Fruit fly (Drosophila melanogaster) whole organism, embryonic: Measurements from ENCODE around the gene CG14270.

ENCODE experiments used
- Atf3 ChIP-seq: fragments of 200-800 bp; sonication (Bioruptor generic); optimal IDR thresholded peaks from 3 replicates; lab custom pipeline; 2016; ENCODE audit warnings: missing biosample characterization, missing genetic modification characterization
- CG10147 ChIP-seq: fragments of 200-800 bp; sonication (Bioruptor generic); optimal IDR thresholded peaks from 2 replicates; lab custom pipeline; 2019; ENCODE audit warnings: missing biosample characterization, mild to moderate bottlenecking, missing genetic modification characterization, moderate library complexity
- CG11696 ChIP-seq: fragments of 200-800 bp; sonication (Bioruptor generic); IDR thresholded peaks from 2 replicates; pipeline ENCODE4 v1.3.6; 2022; ENCODE audit warnings: missing biosample characterization, missing genetic modification characterization
- CG12391 ChIP-seq: fragments of 200-800 bp; sonication (Bioruptor generic); optimal IDR thresholded peaks from 3 replicates; lab custom pipeline; 2018; ENCODE audit warnings: missing biosample characterization, mild to moderate bottlenecking, missing genetic modification characterization, moderate library complexity
- CG12769 ChIP-seq: fragments of 200-800 bp; sonication (Bioruptor generic); optimal IDR thresholded peaks from 2 replicates; lab custom pipeline; 2019; ENCODE audit warnings: missing biosample characterization, mild to moderate bottlenecking, missing genetic modification characterization, moderate library complexity
- CG15269 ChIP-seq: fragments of 200-800 bp; sonication (Bioruptor generic); optimal IDR thresholded peaks from 2 replicates; lab custom pipeline; 2018; ENCODE audit warnings: missing biosample characterization, mild to moderate bottlenecking, missing genetic modification characterization, moderate library complexity
- CG17328 ChIP-seq: fragments of 200-800 bp; sonication (Bioruptor generic); IDR thresholded peaks from 2 replicates; pipeline ENCODE4 v1.3.6; 2022; ENCODE audit warnings: missing biosample characterization, missing genetic modification characterization
- CG17359 ChIP-seq: fragments of 200-800 bp; sonication (Bioruptor generic); optimal IDR thresholded peaks from 3 replicates; lab custom pipeline; 2018; ENCODE audit warnings: missing biosample characterization, mild to moderate bottlenecking, missing genetic modification characterization, moderate library complexity
- CG30020 ChIP-seq: fragments of 200-800 bp; optimal IDR thresholded peaks from 2 replicates; lab custom pipeline; 2019; ENCODE audit warnings: missing biosample characterization, mild to moderate bottlenecking, missing genetic modification characterization, moderate library complexity
- CG34224 ChIP-seq: fragments of 200-800 bp; sonication (Bioruptor generic); IDR thresholded peaks from 3 replicates; pipeline ENCODE4 v1.3.6; 2022; ENCODE audit warnings: missing biosample characterization, missing genetic modification characterization; ENCODE audit not compliant: partially characterized antibody
- CG7556 ChIP-seq: fragments of 200-800 bp; sonication (Bioruptor generic); optimal IDR thresholded peaks from 2 replicates; lab custom pipeline; 2017; ENCODE audit warnings: missing biosample characterization, mild to moderate bottlenecking, missing genetic modification characterization
- CG7839 ChIP-seq: fragments of 200-800 bp; sonication (Bioruptor generic); optimal IDR thresholded peaks from 3 replicates; lab custom pipeline; 2018; ENCODE audit warnings: missing biosample characterization, mild to moderate bottlenecking, missing genetic modification characterization, moderate library complexity
- CG7987 ChIP-seq: fragments of 200-800 bp; sonication (Bioruptor generic); optimal IDR thresholded peaks from 2 replicates; lab custom pipeline; 2018; ENCODE audit warnings: missing biosample characterization, mild to moderate bottlenecking, missing genetic modification characterization, moderate library complexity
- CG8281 ChIP-seq: fragments of 200-800 bp; sonication (Bioruptor generic); optimal IDR thresholded peaks from 2 replicates; lab custom pipeline; 2018; ENCODE audit warnings: missing biosample characterization, mild to moderate bottlenecking, missing genetic modification characterization, moderate library complexity
- CG9609 ChIP-seq: fragments of 200-800 bp; sonication (Bioruptor generic); optimal IDR thresholded peaks from 3 replicates; lab custom pipeline; 2016; ENCODE audit warnings: missing biosample characterization, missing genetic modification characterization
- Camta ChIP-seq: fragments of 200-800 bp; sonication (Bioruptor generic); optimal IDR thresholded peaks from 2 replicates; lab custom pipeline; 2016; ENCODE audit warnings: missing biosample characterization, missing genetic modification characterization
- CoRest ChIP-seq: fragments of 200-800 bp; sonication (Bioruptor generic); optimal IDR thresholded peaks from 3 replicates; lab custom pipeline; 2018; ENCODE audit warnings: missing biosample characterization, mild to moderate bottlenecking, missing genetic modification characterization, moderate library complexity
- Dad ChIP-seq: fragments of 200-800 bp; sonication (Bioruptor generic); optimal IDR thresholded peaks from 3 replicates; lab custom pipeline; 2016; ENCODE audit warnings: missing biosample characterization, missing genetic modification characterization
- Dip2 ChIP-seq: fragments of 200-800 bp; sonication (Bioruptor generic); IDR thresholded peaks from 2 replicates; pipeline ENCODE4 v1.3.6; 2022; ENCODE audit warnings: missing biosample characterization, missing genetic modification characterization
- Dp ChIP-seq: fragments of 200-800 bp; sonication (Bioruptor generic); optimal IDR thresholded peaks from 2 replicates; lab custom pipeline; 2018; ENCODE audit warnings: missing biosample characterization, mild to moderate bottlenecking, missing genetic modification characterization, moderate library complexity
- E2f2 ChIP-seq: fragments of 200-800 bp; sonication (Bioruptor generic); IDR thresholded peaks from 2 replicates; pipeline ENCODE4 v1.3.6; 2022; ENCODE audit warnings: missing biosample characterization, missing genetic modification characterization
- Ets65A ChIP-seq: fragments of 200-800 bp; sonication (Bioruptor generic); peaks from one replicate; lab custom pipeline; 2016; ENCODE audit warnings: missing biosample characterization, missing genetic modification characterization
- Ets97D ChIP-seq: fragments of 200-800 bp; sonication (Bioruptor generic); optimal IDR thresholded peaks from 3 replicates; lab custom pipeline; 2016; ENCODE audit warnings: missing biosample characterization, missing genetic modification characterization
- Fer1 ChIP-seq: fragments of 200-800 bp; sonication (Bioruptor generic); optimal IDR thresholded peaks from 2 replicates; lab custom pipeline; 2017; ENCODE audit warnings: missing biosample characterization, mild to moderate bottlenecking, missing genetic modification characterization
- Gsc ChIP-seq: fragments of 200-800 bp; sonication (Bioruptor generic); IDR thresholded peaks from 2 replicates; pipeline ENCODE4 v1.3.6; 2022; ENCODE audit warnings: missing biosample characterization, missing genetic modification characterization
- H15 ChIP-seq: fragments of 200-800 bp; sonication (Bioruptor generic); IDR thresholded peaks from 3 replicates; pipeline ENCODE4 v1.3.6; 2022; ENCODE audit warnings: missing biosample characterization, missing genetic modification characterization
- Hmr ChIP-seq: fragments of 200-800 bp; sonication (Bioruptor generic); optimal IDR thresholded peaks from 3 replicates; lab custom pipeline; 2017; ENCODE audit warnings: mild to moderate bottlenecking, missing biosample characterization, missing genetic modification reagents, missing genetic modification characterization
- Hr3 ChIP-seq: fragments of 200-800 bp; sonication (Bioruptor generic); optimal IDR thresholded peaks from 3 replicates; lab custom pipeline; 2016; ENCODE audit warnings: missing biosample characterization, missing genetic modification characterization
- Hr39 ChIP-seq: fragments of >200 bp; optimal IDR thresholded peaks from 2 replicates; lab custom pipeline; 2017
- MBD-R2 ChIP-seq: fragments of 200-800 bp; sonication (Bioruptor generic); IDR thresholded peaks from 2 replicates; pipeline ENCODE4 v1.3.6; 2022; ENCODE audit warnings: missing biosample characterization, missing genetic modification characterization
- Optix ChIP-seq: fragments of 200-800 bp; sonication (Bioruptor generic); IDR thresholded peaks from 3 replicates; pipeline ENCODE4 v1.3.6; 2022; ENCODE audit warnings: missing biosample characterization, missing genetic modification characterization
- Spps ChIP-seq: fragments of 200-800 bp; sonication (Bioruptor generic); optimal IDR thresholded peaks from 2 replicates; lab custom pipeline; 2018; ENCODE audit warnings: missing biosample characterization, mild to moderate bottlenecking, missing genetic modification characterization
- ab ChIP-seq: fragments of 200-800 bp; sonication (Bioruptor generic); optimal IDR thresholded peaks from 2 replicates; lab custom pipeline; 2016; ENCODE audit warnings: missing biosample characterization, missing genetic modification characterization
- cas ChIP-seq: fragments of 200-800 bp; sonication (Bioruptor generic); IDR thresholded peaks from 2 replicates; pipeline ENCODE4 v1.3.6; 2022; ENCODE audit warnings: missing biosample characterization, missing genetic modification characterization
- crp ChIP-seq, 2 experiments: fragments of 200-800 bp; sonication (Bioruptor generic); optimal IDR thresholded peaks; 2 replicates in 1 of 2; 3 replicates in 1 of 2; lab custom pipeline; 2017; ENCODE audit warnings: missing biosample characterization in 2 of 2, missing genetic modification characterization in 2 of 2, mild to moderate bottlenecking in 1 of 2, moderate library complexity in 1 of 2
- danr ChIP-seq: fragments of 200-800 bp; sonication (Bioruptor generic); IDR thresholded peaks from 2 replicates; pipeline ENCODE4 v1.3.6; 2022; ENCODE audit warnings: missing biosample characterization, missing genetic modification characterization
- dm ChIP-seq: fragments of 200-800 bp; sonication (Bioruptor generic); optimal IDR thresholded peaks from 3 replicates; lab custom pipeline; 2016; ENCODE audit warnings: missing biosample characterization, missing genetic modification characterization
- emc ChIP-seq: fragments of 200-800 bp; sonication (Bioruptor generic); optimal IDR thresholded peaks from 2 replicates; lab custom pipeline; 2016; ENCODE audit warnings: missing biosample characterization, missing genetic modification characterization
- fd96Cb ChIP-seq: fragments of 200-800 bp; sonication (Bioruptor generic); optimal IDR thresholded peaks from 2 replicates; lab custom pipeline; 2018; ENCODE audit warnings: missing biosample characterization, mild to moderate bottlenecking, missing genetic modification characterization, moderate library complexity
- fu2 ChIP-seq: fragments of 200-800 bp; sonication (Bioruptor generic); optimal IDR thresholded peaks from 2 replicates; lab custom pipeline; 2016; ENCODE audit warnings: missing biosample characterization, missing genetic modification characterization
- h ChIP-seq: fragments of >200 bp; optimal IDR thresholded peaks from 2 replicates; lab custom pipeline; 2017
- lab ChIP-seq: fragments of 200-800 bp; sonication (Bioruptor generic); optimal IDR thresholded peaks from 3 replicates; lab custom pipeline; 2017; ENCODE audit warnings: missing biosample characterization, missing genetic modification characterization, mild to moderate bottlenecking, moderate library complexity, missing genetic modification reagents
- odd ChIP-seq: fragments of 200-800 bp; sonication (Bioruptor generic); optimal IDR thresholded peaks from 2 replicates; lab custom pipeline; 2017; ENCODE audit warnings: missing biosample characterization, mild to moderate bottlenecking, missing genetic modification characterization
- pan ChIP-seq, 4 experiments: fragments of >200 bp in 3 of 4; fragments of 200-800 bp in 1 of 4; sonication (Bioruptor generic) in 1 of 4; optimal IDR thresholded peaks in 3 of 4; IDR thresholded peaks in 1 of 4; 2 replicates each; pipeline versions ENCODE4 v1.3.6 to Lab custom; 2017 to 2022; ENCODE audit warnings: missing biosample characterization in 2 of 4, missing genetic modification characterization in 2 of 4, mixed read lengths in 1 of 4
- pho ChIP-seq: fragments of 200-800 bp; sonication (Bioruptor generic); optimal IDR thresholded peaks from 2 replicates; lab custom pipeline; 2016; ENCODE audit warnings: missing biosample characterization, missing genetic modification characterization
- psq ChIP-seq: fragments of 200-800 bp; sonication (Bioruptor generic); optimal IDR thresholded peaks from 2 replicates; lab custom pipeline; 2017; ENCODE audit warnings: missing biosample characterization, missing genetic modification characterization
- run ChIP-seq: fragments of 200-800 bp; sonication (Bioruptor generic); optimal IDR thresholded peaks from 3 replicates; lab custom pipeline; 2018; ENCODE audit warnings: missing biosample characterization, mild to moderate bottlenecking, missing genetic modification characterization
- scrt ChIP-seq: fragments of 200-800 bp; sonication (Bioruptor generic); optimal IDR thresholded peaks from 2 replicates; lab custom pipeline; 2018; ENCODE audit warnings: missing biosample characterization, mild to moderate bottlenecking, missing genetic modification characterization, moderate library complexity
- wdn ChIP-seq: fragments of 200-800 bp; sonication (Bioruptor generic); IDR thresholded peaks from 2 replicates; pipeline ENCODE4 v1.3.6; 2022; ENCODE audit warnings: missing biosample characterization, missing genetic modification characterization
- zf30C ChIP-seq: fragments of 200-800 bp; sonication (Bioruptor generic); optimal IDR thresholded peaks from 3 replicates; lab custom pipeline; 2018; ENCODE audit warnings: missing biosample characterization, mild to moderate bottlenecking, missing genetic modification characterization
- zfh1 ChIP-seq: fragments of 200-800 bp; sonication (Bioruptor generic); IDR thresholded peaks from 3 replicates; pipeline ENCODE4 v1.3.6; 2022; ENCODE audit warnings: missing biosample characterization, missing genetic modification characterization

The CG14270 gene

DNA sequence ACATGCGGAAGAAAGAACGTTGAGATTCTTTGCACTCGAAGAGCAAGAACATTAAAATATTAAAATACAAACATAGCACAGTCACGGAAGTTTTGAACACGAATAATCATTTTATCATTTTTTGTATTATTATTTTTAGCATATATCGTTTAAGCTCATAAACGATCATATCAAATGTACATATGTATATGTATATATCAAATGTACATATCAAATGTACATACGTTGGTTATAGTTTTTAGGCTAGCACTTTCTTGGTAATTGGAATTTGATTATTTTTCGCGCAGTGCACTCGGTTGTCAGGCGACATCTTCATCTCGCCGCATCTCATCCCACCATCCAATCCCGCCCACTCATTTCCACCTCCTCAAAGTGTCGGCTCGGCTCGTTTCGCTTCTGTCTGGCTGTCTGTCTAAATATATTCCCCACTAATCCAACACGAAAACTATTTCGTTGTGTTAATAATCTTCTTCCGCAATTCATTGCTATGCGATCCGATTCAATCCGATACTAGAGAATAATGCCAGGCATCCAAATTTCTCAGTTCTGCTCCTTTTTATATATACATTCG lies 29.7 kb downstream of the CG14270 start (continued):
- TF ChIP-seq h = no peak
- TF ChIP-seq fu2 (GFP tag; lab: Kevin White, UChicago) = no peak
- no peak for TF ChIP-seq CG34224 (GFP tag; lab: Robert Waterston, UW)
- no peak for TF ChIP-seq CG30020 (tag; lab: Kevin White, UChicago)
- TF ChIP-seq CG17359 (tag; lab: Kevin White, UChicago) = peak; percentile 51
- peak; percentile 78 for TF ChIP-seq Ets65A (GFP tag; lab: Kevin White, UChicago)
- TF ChIP-seq CG11696 (GFP tag; lab: Robert Waterston, UW) = no peak
- peak; percentile 61 for TF ChIP-seq CG15269
- no peak for TF ChIP-seq E2f2
- TF ChIP-seq scrt (GFP tag; lab: Kevin White, UChicago) = no peak
- peak; percentile 49 for TF ChIP-seq CG17328 (GFP tag; lab: Robert Waterston, UW)
- no peak for TF ChIP-seq Gsc
- peak; percentile 29 for TF ChIP-seq CG12769
- no peak for TF ChIP-seq Hr39 (lab: Kevin White, UChicago)
- TF ChIP-seq Optix = no peak
- TF ChIP-seq cas (GFP tag; lab: Robert Waterston, UW) = no peak
- TF ChIP-seq CG12391 (tag; lab: Kevin White, UChicago) = peak; percentile 47
- TF ChIP-seq danr (GFP tag; lab: Robert Waterston, UW) = 0 out of 2 replicates have a peak, but pooled peaks have one; percentile 21
- peak; percentile 14 for TF ChIP-seq Fer1 (GFP tag; lab: Kevin White, UChicago)
- peak; percentile 10 for TF ChIP-seq Hmr (GFP tag; lab: Kevin White, UChicago)
- TF ChIP-seq wdn (GFP tag; lab: Robert Waterston, UW) = no peak
- TF ChIP-seq Dp (GFP tag; lab: Kevin White, UChicago) = no peak
- no peak for TF ChIP-seq pho (GFP tag; lab: Kevin White, UChicago)
- TF ChIP-seq CG10147 = no peak
- TF ChIP-seq CG7556 (GFP tag; lab: Kevin White, UChicago) = peak; percentile 29
- TF ChIP-seq H15 (GFP tag; lab: Robert Waterston, UW) = no peak
- peak; percentile 51 for TF ChIP-seq lab (GFP tag; lab: Kevin White, UChicago)
- TF ChIP-seq crp (GFP tag; optimal IDR thresholded peaks at IDR 0.05; lab: Kevin White, UChicago) = no peak
- no peak for TF ChIP-seq emc (GFP tag; lab: Kevin White, UChicago)
- TF ChIP-seq pan (optimal IDR thresholded peaks at IDR 0.05; lab: Kevin White, UChicago) = no peak
- no peak for TF ChIP-seq pan (GFP tag; optimal IDR thresholded peaks at IDR 0.05 in 1 of 2, IDR thresholded peaks at IDR 0.05 in 1 of 2)
- TF ChIP-seq MBD-R2 = no peak
- TF ChIP-seq CoRest (tag; lab: Kevin White, UChicago) = peak; percentile 75
- TF ChIP-seq psq = no peak
- TF ChIP-seq CG7987 (GFP tag; lab: Kevin White, UChicago) = no peak
- TF ChIP-seq Atf3 = no peak
- no peak for TF ChIP-seq run (tag; lab: Kevin White, UChicago)
- TF ChIP-seq Camta (GFP tag; lab: Kevin White, UChicago) = no peak
- no peak for TF ChIP-seq odd (GFP tag; lab: Kevin White, UChicago)
- TF ChIP-seq CG9609 (GFP tag; lab: Kevin White, UChicago) = no peak
- no peak for TF ChIP-seq Hr3 (GFP tag; lab: Kevin White, UChicago)
- TF ChIP-seq Dip2 (GFP tag; lab: Robert Waterston, UW) = no peak
- TF ChIP-seq CG8281 = peak; percentile 11
- peak; percentile 17 for TF ChIP-seq Spps (tag; lab: Kevin White, UChicago)
- no peak for TF ChIP-seq zf30C
- peak; percentile 58 for TF ChIP-seq fd96Cb (tag; lab: Kevin White, UChicago)
- TF ChIP-seq zfh1 (GFP tag; lab: Robert Waterston, UW) = 0 out of 3 replicates have a peak, but pooled peaks have one; percentile 15
- TF ChIP-seq dm (GFP tag; lab: Kevin White, UChicago) = no peak
- no peak for TF ChIP-seq ab (GFP tag; lab: Kevin White, UChicago)
- no peak for TF ChIP-seq Ets97D (GFP tag; lab: Kevin White, UChicago)
- TF ChIP-seq Dad (GFP tag; lab: Kevin White, UChicago) = no peak
- peak; percentile 70 for TF ChIP-seq CG7839 (tag; lab: Kevin White, UChicago)
